Fruit fly (Drosophila melanogaster): ENCODE data around the gene CG10366.

Gene CG10366

dm6 chr2L:19546869-19547710 lies 36.9 kb upstream of the CG10366 start, which contains the start of gene CG10337 (continued):
- peak; percentile 42 for TF ChIP-seq Nf-YB (GFP tag; optimal IDR thresholded peaks at IDR 0.05)
- TF ChIP-seq CG2889 (GFP tag; IDR thresholded peaks at IDR 0.05): no peak
- peak; percentile 22 for TF ChIP-seq NfI (GFP tag; optimal IDR thresholded peaks at IDR 0.05)
- no peak for TF ChIP-seq cato (GFP tag; optimal IDR thresholded peaks at IDR 0.05; ENCODE audit: borderline replicate concordance)
- peak; percentile 21 for TF ChIP-seq CHES-1-like (GFP tag; optimal IDR thresholded peaks at IDR 0.05)
- TF ChIP-seq Stat92E (GFP tag; optimal IDR thresholded peaks at IDR 0.05): no peak
- peak; percentile 35 for TF ChIP-seq sqz (GFP tag; optimal IDR thresholded peaks at IDR 0.05)
- peak; percentile 32 for TF ChIP-seq CG1603 (tag; optimal IDR thresholded peaks at IDR 0.05)
- no peak for TF ChIP-seq gt (GFP tag; IDR thresholded peaks at IDR 0.05)
- no peak for TF ChIP-seq C15 (GFP tag; IDR thresholded peaks at IDR 0.05)
- TF ChIP-seq CG34376 (GFP tag; optimal IDR thresholded peaks at IDR 0.05): peak; percentile 54
- peak; percentile 73 for TF ChIP-seq CG2678 (tag; optimal IDR thresholded peaks at IDR 0.05)
- no peak for TF ChIP-seq CG33213 (GFP tag; optimal IDR thresholded peaks at IDR 0.05)
- TF ChIP-seq hb (GFP tag; IDR thresholded peaks at IDR 0.05; ENCODE audit: partially characterized antibody): no peak
- TF ChIP-seq CG17328 (GFP tag; IDR thresholded peaks at IDR 0.05): peak; percentile 50
- TF ChIP-seq CG4854 (GFP tag; optimal IDR thresholded peaks at IDR 0.05): no peak
- TF ChIP-seq Spps (tag; optimal IDR thresholded peaks at IDR 0.05): no peak
- no peak for TF ChIP-seq Ssrp (tag; optimal IDR thresholded peaks at IDR 0.05)
- TF ChIP-seq sim (GFP tag; IDR thresholded peaks at IDR 0.05): no peak
- TF ChIP-seq E2f1 (GFP tag; IDR thresholded peaks at IDR 0.05): no peak
- TF ChIP-seq CG11093 (GFP tag; IDR thresholded peaks at IDR 0.05): no peak
- peak; percentile 70 for TF ChIP-seq Hmr (GFP tag; optimal IDR thresholded peaks at IDR 0.05)
- TF ChIP-seq CG17912 (GFP tag; optimal IDR thresholded peaks at IDR 0.05): no peak
- TF ChIP-seq caup (GFP tag; optimal IDR thresholded peaks at IDR 0.05; ENCODE audit: severe bottlenecking): peak; percentile 53
- no peak for TF ChIP-seq HLHmδ (GFP tag; optimal IDR thresholded peaks at IDR 0.05)
- TF ChIP-seq CG12769 (tag; optimal IDR thresholded peaks at IDR 0.05): peak; percentile 60
- TF ChIP-seq Blimp-1 (GFP tag; optimal IDR thresholded peaks at IDR 0.05): no peak
- TF ChIP-seq CG7271 (tag; optimal IDR thresholded peaks at IDR 0.05): no peak
- peak in 1 of 2 experiments; percentile 1 for TF ChIP-seq Trl (optimal IDR thresholded peaks at IDR 0.05)
- TF ChIP-seq Trl (GFP tag; optimal IDR thresholded peaks at IDR 0.05): no peak
- no peak for TF ChIP-seq CG10959 (GFP tag; IDR thresholded peaks at IDR 0.05)
- TF ChIP-seq CG17802 (tag; optimal IDR thresholded peaks at IDR 0.05): no peak
- peak; percentile 47 for TF ChIP-seq CoRest (tag; optimal IDR thresholded peaks at IDR 0.05)
- no peak for TF ChIP-seq toy (GFP tag; IDR thresholded peaks at IDR 0.05)
- TF ChIP-seq pnt (GFP tag; optimal IDR thresholded peaks at IDR 0.05): peak; percentile 1
- TF ChIP-seq Hr51 (GFP tag; optimal IDR thresholded peaks at IDR 0.05): peak in 1 of 2 experiments; percentile 73
- TF ChIP-seq dmrt11E (tag; optimal IDR thresholded peaks at IDR 0.05): no peak
- no peak for TF ChIP-seq ERR (GFP tag; optimal IDR thresholded peaks at IDR 0.05)
- no peak for TF ChIP-seq sima (GFP tag; optimal IDR thresholded peaks at IDR 0.05)
- peak; percentile 11 for TF ChIP-seq az2 (GFP tag; optimal IDR thresholded peaks at IDR 0.05)
- no peak for TF ChIP-seq Fer2 (tag; optimal IDR thresholded peaks at IDR 0.05)
- peak; percentile 24 for TF ChIP-seq Xbp1 (GFP tag; optimal IDR thresholded peaks at IDR 0.05)
- TF ChIP-seq jing (GFP tag; optimal IDR thresholded peaks at IDR 0.05): no peak
- no peak for TF ChIP-seq Lhr (GFP tag; optimal IDR thresholded peaks at IDR 0.05)
- TF ChIP-seq CG14050 (GFP tag; IDR thresholded peaks at IDR 0.05): no peak
- TF ChIP-seq GATAe (GFP tag; conservative IDR thresholded peaks at IDR 0.05): no peak
- no peak for TF ChIP-seq Dp (GFP tag; optimal IDR thresholded peaks at IDR 0.05)
- no peak for TF ChIP-seq dati (GFP tag; IDR thresholded peaks at IDR 0.05)

Data from whole organism, embryonic.